Worm (Caenorhabditis elegans): ENCODE data around the gene srx-137.

srx-137 gene

ce11 chrV:13862505-13862904, at the start of gene srx-137:
srx-137 (plus strand) TSS chrV:13862805.
- no peak for TF ChIP-seq med-1 (GFP tag; optimal IDR thresholded peaks at IDR 0.05; ENCODE audit: insufficient read depth)
- TF ChIP-seq ref-1 (GFP tag; conservative IDR thresholded peaks at IDR 0.05), result no peak
- no peak for TF ChIP-seq klf-2 (GFP tag; conservative IDR thresholded peaks at IDR 0.05)
- no peak for TF ChIP-seq flt-1 (GFP tag; IDR thresholded peaks at IDR 0.05)
- TF ChIP-seq cog-1 (tag; optimal IDR thresholded peaks at IDR 0.05), result no peak
- TF ChIP-seq ztf-29 (GFP tag; IDR thresholded peaks at IDR 0.05), result no peak
- TF ChIP-seq ztf-23 (GFP tag; IDR thresholded peaks at IDR 0.05), result no peak
- TF ChIP-seq tab-1 (GFP tag; IDR thresholded peaks at IDR 0.05), result no peak
- no peak for TF ChIP-seq T22C8.4 (GFP tag; IDR thresholded peaks at IDR 0.05)

- no peak for TF ChIP-seq tab-1 (GFP tag; IDR thresholded peaks at IDR 0.05)
- no peak for TF ChIP-seq med-1 (GFP tag; optimal IDR thresholded peaks at IDR 0.05; ENCODE audit: insufficient read depth)
- no peak for TF ChIP-seq klf-2 (GFP tag; conservative IDR thresholded peaks at IDR 0.05)
- TF ChIP-seq flt-1 (GFP tag; IDR thresholded peaks at IDR 0.05), result no peak
- no peak for TF ChIP-seq ztf-29 (GFP tag; IDR thresholded peaks at IDR 0.05)
- no peak for TF ChIP-seq ztf-23 (GFP tag; IDR thresholded peaks at IDR 0.05)
- TF ChIP-seq ref-1 (GFP tag; conservative IDR thresholded peaks at IDR 0.05), result no peak
- TF ChIP-seq cog-1 (tag; optimal IDR thresholded peaks at IDR 0.05), result no peak
- TF ChIP-seq T22C8.4 (GFP tag; IDR thresholded peaks at IDR 0.05), result no peak
Observed at ce11 chrV:13812931-13813330, 49.7 kb upstream of the srx-137 start, which contains the start of gene ceh-24. ceh-24 (plus strand) TSS chrV:13813231.

ce11 chrV:13816877-13817276, 45.7 kb upstream of the srx-137 start, which contains the start of gene F55B12.2:
F55B12.2 (minus strand) TSS chrV:13816977.
- TF ChIP-seq ztf-29 (GFP tag; IDR thresholded peaks at IDR 0.05) (no peak), ztf-23 (GFP tag; IDR thresholded peaks at IDR 0.05) (no peak), flt-1 (GFP tag; IDR thresholded peaks at IDR 0.05) (no peak), ref-1 (GFP tag; conservative IDR thresholded peaks at IDR 0.05) (no peak), tab-1 (GFP tag; IDR thresholded peaks at IDR 0.05) (no peak), cog-1 (tag; optimal IDR thresholded peaks at IDR 0.05) (no peak), med-1 (GFP tag; optimal IDR thresholded peaks at IDR 0.05; ENCODE audit: insufficient read depth) (no peak), klf-2 (GFP tag; conservative IDR thresholded peaks at IDR 0.05) (no peak), T22C8.4 (GFP tag; IDR thresholded peaks at IDR 0.05) (no peak)

- peak; percentile 7 for TF ChIP-seq cog-1 (tag; optimal IDR thresholded peaks at IDR 0.05)
- no peak for TF ChIP-seq flt-1 (GFP tag; IDR thresholded peaks at IDR 0.05)
Observed at ce11 chrV:13818824-13819408, 43.7 kb upstream of the srx-137 start, which contains the start of gene sel-10. sel-10 (plus strand) TSS chrV:13819361.

ce11 chrV:13822752-13823151, 39.9 kb upstream of the srx-137 start, which contains the start of gene hpo-31:
hpo-31 (plus strand) TSS chrV:13823052.
- TF ChIP-seq ztf-29 (GFP tag; IDR thresholded peaks at IDR 0.05) (no peak), flt-1 (GFP tag; IDR thresholded peaks at IDR 0.05) (no peak), tab-1 (GFP tag; IDR thresholded peaks at IDR 0.05) (no peak)

- TF ChIP-seq tab-1 (GFP tag; IDR thresholded peaks at IDR 0.05) (no peak), cog-1 (tag; optimal IDR thresholded peaks at IDR 0.05) (no peak), flt-1 (GFP tag; IDR thresholded peaks at IDR 0.05) (no peak), ref-1 (GFP tag; conservative IDR thresholded peaks at IDR 0.05) (no peak), klf-2 (GFP tag; conservative IDR thresholded peaks at IDR 0.05) (no peak), ztf-29 (GFP tag; IDR thresholded peaks at IDR 0.05) (no peak), T22C8.4 (GFP tag; IDR thresholded peaks at IDR 0.05) (no peak), ztf-23 (GFP tag; IDR thresholded peaks at IDR 0.05) (no peak), med-1 (GFP tag; optimal IDR thresholded peaks at IDR 0.05; ENCODE audit: insufficient read depth) (no peak)
Observed at ce11 chrV:13827920-13828319, 34.7 kb upstream of the srx-137 start, which contains the start of gene nrf-5. nrf-5 (plus strand) TSS chrV:13828267.

ce11 chrV:13830813-13831212, 31.8 kb upstream of the srx-137 start, which contains the start of gene str-165:
str-165 (plus strand) TSS chrV:13831113.
- TF ChIP-seq med-1 (GFP tag; optimal IDR thresholded peaks at IDR 0.05; ENCODE audit: insufficient read depth) (no peak), T22C8.4 (GFP tag; IDR thresholded peaks at IDR 0.05) (no peak)

- no peak for TF ChIP-seq ztf-29 (GFP tag; IDR thresholded peaks at IDR 0.05)
- TF ChIP-seq tab-1 (GFP tag; IDR thresholded peaks at IDR 0.05), result no peak
- no peak for TF ChIP-seq med-1 (GFP tag; optimal IDR thresholded peaks at IDR 0.05; ENCODE audit: insufficient read depth)
- no peak for TF ChIP-seq klf-2 (GFP tag; conservative IDR thresholded peaks at IDR 0.05)
- TF ChIP-seq cog-1 (tag; optimal IDR thresholded peaks at IDR 0.05), result no peak
Observed at ce11 chrV:13833951-13834350, 28.7 kb upstream of the srx-137 start, which contains the start of gene srx-129. srx-129 (plus strand) TSS chrV:13834251.

- TF ChIP-seq cog-1 (tag; optimal IDR thresholded peaks at IDR 0.05) (no peak), ztf-23 (GFP tag; IDR thresholded peaks at IDR 0.05) (no peak), klf-2 (GFP tag; conservative IDR thresholded peaks at IDR 0.05) (no peak), tab-1 (GFP tag; IDR thresholded peaks at IDR 0.05) (no peak), ztf-29 (GFP tag; IDR thresholded peaks at IDR 0.05) (no peak), med-1 (GFP tag; optimal IDR thresholded peaks at IDR 0.05; ENCODE audit: insufficient read depth) (no peak), T22C8.4 (GFP tag; IDR thresholded peaks at IDR 0.05) (no peak), ref-1 (GFP tag; conservative IDR thresholded peaks at IDR 0.05) (no peak), flt-1 (GFP tag; IDR thresholded peaks at IDR 0.05) (no peak)
Observed at ce11 chrV:13837173-13837572, 25.4 kb upstream of the srx-137 start, which contains the start of gene srx-128. srx-128 (plus strand) TSS chrV:13837473.

ce11 chrV:13839433-13839832, 23.2 kb upstream of the srx-137 start, which contains the start of gene F55B12.10:
F55B12.10 (plus strand) TSS chrV:13839733.
- TF ChIP-seq klf-2 (GFP tag; conservative IDR thresholded peaks at IDR 0.05) (no peak), ref-1 (GFP tag; conservative IDR thresholded peaks at IDR 0.05) (no peak), cog-1 (tag; optimal IDR thresholded peaks at IDR 0.05) (no peak), tab-1 (GFP tag; IDR thresholded peaks at IDR 0.05) (no peak), med-1 (GFP tag; optimal IDR thresholded peaks at IDR 0.05; ENCODE audit: insufficient read depth) (no peak), T22C8.4 (GFP tag; IDR thresholded peaks at IDR 0.05) (no peak), ztf-29 (GFP tag; IDR thresholded peaks at IDR 0.05) (no peak), flt-1 (GFP tag; IDR thresholded peaks at IDR 0.05) (no peak), ztf-23 (GFP tag; IDR thresholded peaks at IDR 0.05) (no peak)
